Worm (Caenorhabditis elegans) whole organism, midembryonic: ENCODE measurements around the gene W05B10.4.
A peak's percentile ranks its signal among the peaks of the same experiment; 100 is the strongest.

Experiments used
- flt-1 ChIP-seq: fragments of 200-800 bp; sonication (Bioruptor generic); IDR thresholded peaks from 2 replicates; pipeline ENCODE4 v1.3.6; 2022; ENCODE audit warnings: missing genetic modification characterization, missing compliant biosample characterization
- ref-1 ChIP-seq: fragments of 200-800 bp; sonication (Bioruptor generic); conservative IDR thresholded peaks from 2 replicates; pipeline ENCODE4 v1.3.6; 2022; ENCODE audit warnings: missing genetic modification reagents, missing genetic modification characterization, missing compliant biosample characterization
- ztf-23 ChIP-seq: fragments of 200-800 bp; sonication (Bioruptor generic); IDR thresholded peaks from 2 replicates; pipeline ENCODE4 v1.3.6; 2022; ENCODE audit warnings: missing genetic modification reagents, missing genetic modification characterization, missing compliant biosample characterization

DNA sequence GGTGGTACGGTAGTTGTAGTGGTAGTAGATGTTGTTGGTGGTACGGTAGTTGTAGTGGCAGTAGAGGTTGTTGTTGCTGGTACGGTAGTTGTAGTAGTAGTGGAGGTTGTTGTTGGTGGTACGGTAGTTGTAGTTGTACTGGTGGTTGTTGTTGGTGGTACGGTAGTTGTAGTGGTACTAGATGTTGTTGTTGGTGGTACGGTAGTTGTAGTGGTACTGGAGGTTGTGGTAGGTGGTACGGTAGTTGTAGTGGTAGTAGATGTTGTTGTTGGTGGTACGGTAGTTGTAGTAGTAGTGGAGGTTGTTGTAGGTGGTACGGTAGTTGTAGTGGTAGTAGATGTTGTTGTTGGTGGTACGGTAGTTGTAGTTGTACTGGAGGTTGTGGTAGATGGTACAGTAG lies 35.0 kb upstream of the W05B10.4 start:
- TF ChIP-seq flt-1 (GFP tag; lab: Robert Waterston, UW), result 0 out of 2 replicates have a peak, but pooled peaks have one; percentile 14
- TF ChIP-seq ref-1 (GFP tag; lab: Robert Waterston, UW), result no peak
- 0 out of 2 replicates have a peak, but pooled peaks have one; percentile 61 for TF ChIP-seq ztf-23 (GFP tag; lab: Robert Waterston, UW)
